Worm (Caenorhabditis elegans): Measurements from ENCODE around the gene Y37E11B.7.

DNA sequence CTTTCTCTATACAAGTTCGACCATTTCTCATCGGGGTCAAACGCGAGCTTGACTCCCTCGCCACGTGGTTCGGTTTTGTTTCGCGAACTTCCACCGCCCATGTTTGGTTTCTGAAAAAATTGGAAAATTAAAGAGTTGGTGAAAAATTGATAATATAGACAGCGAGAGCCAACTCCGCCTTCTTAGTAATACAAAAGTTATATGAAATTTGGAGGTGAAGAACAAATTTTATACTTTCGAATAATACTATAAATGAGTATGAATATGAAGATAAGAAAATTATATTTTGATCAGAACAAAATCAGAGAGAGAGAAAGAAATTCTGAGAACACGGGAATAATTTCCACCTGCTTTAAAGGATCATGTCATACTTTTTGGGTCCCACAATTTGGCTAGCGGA lies 42.6 kb downstream of the Y37E11B.7 start, which contains the start of gene osm-9:
- TF ChIP-seq pax-3 (tag; optimal IDR thresholded peaks at IDR 0.05), result no peak
- TF ChIP-seq blmp-1 (tag; optimal IDR thresholded peaks at IDR 0.05), result no peak
- TF ChIP-seq ceh-8 (GFP tag; optimal IDR thresholded peaks at IDR 0.05), result no peak

Data from whole organism, L1 larva.